Worm (Caenorhabditis elegans) whole organism, mixed stage, embryonic: ENCODE results near the gene Y14H12A.1.

Experiments used
- bed-3 ChIP-seq: fragments of 200-800 bp; sonication (Bioruptor generic); optimal IDR thresholded peaks from 3 replicates; lab custom pipeline; 2018; ENCODE audit warnings: mild to moderate bottlenecking, missing genetic modification characterization, moderate library complexity, missing compliant biosample characterization
- ceh-39 ChIP-seq: fragments of 150-350 bp; optimal IDR thresholded peaks from 2 replicates; lab custom pipeline; 2014; ENCODE audit warnings: missing biosample characterization, missing genetic modification characterization
- ceh-43 ChIP-seq: fragments of 200-800 bp; sonication (Bioruptor generic); optimal IDR thresholded peaks from 2 replicates; lab custom pipeline; 2018; ENCODE audit warnings: mild to moderate bottlenecking, missing genetic modification characterization, moderate library complexity, missing compliant biosample characterization
- ceh-83 ChIP-seq: fragments of 200-800 bp; sonication (Bioruptor generic); optimal IDR thresholded peaks from 2 replicates; lab custom pipeline; 2018; ENCODE audit warnings: mild to moderate bottlenecking, missing genetic modification characterization, missing compliant biosample characterization
- ces-1 ChIP-seq: fragments of 150-350 bp; optimal IDR thresholded peaks from 2 replicates; lab custom pipeline; 2014; ENCODE audit warnings: missing biosample characterization, missing genetic modification reagents, missing genetic modification characterization
- cnd-1 ChIP-seq: fragments of 200-800 bp; sonication (Bioruptor generic); optimal IDR thresholded peaks from 2 replicates; lab custom pipeline; 2018; ENCODE audit warnings: mild to moderate bottlenecking, missing genetic modification characterization, missing compliant biosample characterization
- elt-3 ChIP-seq: fragments of 150-350 bp; optimal IDR thresholded peaks from 2 replicates; lab custom pipeline; 2014; ENCODE audit warnings: missing biosample characterization, missing genetic modification characterization
- flh-1 ChIP-seq: fragments of 200-800 bp; sonication (Bioruptor generic); optimal IDR thresholded peaks from 2 replicates; lab custom pipeline; 2018; ENCODE audit warnings: mild to moderate bottlenecking, missing genetic modification characterization, moderate library complexity, missing compliant biosample characterization
- ham-2 ChIP-seq: fragments of 200-800 bp; sonication (Bioruptor generic); optimal IDR thresholded peaks from 2 replicates; lab custom pipeline; 2018; ENCODE audit warnings: mild to moderate bottlenecking, missing genetic modification characterization, missing compliant biosample characterization
- hlh-1 ChIP-seq: fragments of 150-350 bp; optimal IDR thresholded peaks from 2 replicates; lab custom pipeline; 2014; ENCODE audit warnings: missing biosample characterization, missing genetic modification reagents, missing genetic modification characterization
- lin-13 ChIP-seq: fragments of 150-350 bp; optimal IDR thresholded peaks from 2 replicates; lab custom pipeline; 2014; ENCODE audit warnings: missing biosample characterization, missing genetic modification characterization
- lin-32 ChIP-seq: fragments of 200-800 bp; sonication (Bioruptor generic); optimal IDR thresholded peaks from 2 replicates; lab custom pipeline; 2018; ENCODE audit warnings: mild to moderate bottlenecking, missing genetic modification characterization, missing compliant biosample characterization
- lsy-2 ChIP-seq: fragments of 150-350 bp; optimal IDR thresholded peaks from 2 replicates; lab custom pipeline; 2014; ENCODE audit warnings: missing biosample characterization, missing genetic modification characterization
- mab-5 ChIP-seq: fragments of 150-350 bp; optimal IDR thresholded peaks from 2 replicates; lab custom pipeline; 2014; ENCODE audit warnings: missing biosample characterization, missing genetic modification characterization
- mep-1 ChIP-seq: fragments of 150-350 bp; optimal IDR thresholded peaks from 2 replicates; lab custom pipeline; 2017; ENCODE audit warnings: missing biosample characterization, missing genetic modification reagents, missing genetic modification characterization, inconsistent platforms
- mls-2 ChIP-seq: sonication (generic microtip); optimal IDR thresholded peaks from 2 replicates; lab custom pipeline; 2016; ENCODE audit warnings: mild to moderate bottlenecking, missing genetic modification characterization, moderate library complexity, missing compliant biosample characterization
- nhr-2 ChIP-seq: fragments of 150-350 bp; optimal IDR thresholded peaks from 2 replicates; lab custom pipeline; 2014; ENCODE audit warnings: missing biosample characterization, missing genetic modification characterization
- nhr-237 ChIP-seq: fragments of 150-350 bp; optimal IDR thresholded peaks from 2 replicates; lab custom pipeline; 2014; ENCODE audit warnings: missing biosample characterization, missing genetic modification characterization
- nhr-76 ChIP-seq: sonication (generic microtip); optimal IDR thresholded peaks from 2 replicates; lab custom pipeline; 2017; ENCODE audit warnings: missing biosample characterization, missing genetic modification characterization
- pha-4 ChIP-seq: fragments of 150-350 bp; optimal IDR thresholded peaks from 2 replicates; lab custom pipeline; 2018; ENCODE audit warnings: missing biosample characterization, missing genetic modification reagents, missing genetic modification characterization
- snpc-4 ChIP-seq: fragments of 150-350 bp; optimal IDR thresholded peaks from 2 replicates; lab custom pipeline; 2014; ENCODE audit warnings: missing biosample characterization, missing genetic modification characterization
- sptf-1 ChIP-seq: sonication (generic microtip); optimal IDR thresholded peaks from 2 replicates; lab custom pipeline; 2017; ENCODE audit warnings: mild to moderate bottlenecking, missing genetic modification characterization, moderate library complexity, missing compliant biosample characterization
- tbx-8 ChIP-seq: fragments of 200-800 bp; sonication (Bioruptor generic); optimal IDR thresholded peaks from 2 replicates; lab custom pipeline; 2018; ENCODE audit warnings: mild to moderate bottlenecking, missing genetic modification characterization, moderate library complexity, missing compliant biosample characterization
- unc-120 ChIP-seq: sonication (generic microtip); optimal IDR thresholded peaks from 2 replicates; lab custom pipeline; 2017; ENCODE audit warnings: missing genetic modification characterization, missing compliant biosample characterization; ENCODE audit not compliant: poor library complexity, severe bottlenecking
- unc-39 ChIP-seq: fragments of 150-350 bp; optimal IDR thresholded peaks from 2 replicates; lab custom pipeline; 2014; ENCODE audit warnings: missing biosample characterization, missing genetic modification characterization
- unc-62 ChIP-seq: fragments of 150-350 bp; optimal IDR thresholded peaks from 2 replicates; lab custom pipeline; 2014; ENCODE audit warnings: missing biosample characterization, missing genetic modification reagents, missing genetic modification characterization
- zip-8 ChIP-seq: fragments of 150-350 bp; optimal IDR thresholded peaks from 2 replicates; lab custom pipeline; 2014; ENCODE audit warnings: missing biosample characterization, missing genetic modification characterization
- ztf-11 ChIP-seq: fragments of 150-350 bp; optimal IDR thresholded peaks from 2 replicates; lab custom pipeline; 2014; ENCODE audit warnings: missing biosample characterization, missing genetic modification characterization

Gene Y14H12A.1

DNA sequence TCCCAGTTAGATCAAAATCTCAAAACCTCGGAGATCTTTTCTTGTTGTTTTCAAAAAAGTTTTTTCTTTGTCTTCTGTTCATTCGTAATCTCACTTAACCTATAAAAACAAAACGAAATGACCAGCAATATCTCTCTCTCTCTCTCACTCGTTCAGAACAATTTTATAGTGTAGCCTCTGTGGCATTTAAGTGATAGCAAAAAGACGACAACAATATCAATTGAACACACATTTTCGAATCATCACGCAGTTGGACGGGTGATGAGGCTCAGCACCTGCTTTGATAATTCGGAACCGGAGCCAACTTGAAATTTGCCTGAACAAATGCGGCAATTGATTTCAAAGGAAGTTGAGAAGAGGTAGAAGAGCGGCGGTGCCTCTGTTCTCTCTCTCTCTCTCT is 40.6 kb upstream of the Y14H12A.1 start:
- TF ChIP-seq ceh-83 (GFP tag; lab: Kevin White, UChicago) (no peak), ceh-43 (GFP tag; lab: Kevin White, UChicago) (no peak), unc-39 (tag; lab: Kevin White, UChicago) (no peak), lsy-2 (tag; lab: Kevin White, UChicago) (no peak), ztf-11 (tag; lab: Kevin White, UChicago) (no peak), zip-8 (no peak), nhr-237 (tag; lab: Kevin White, UChicago) (no peak), ham-2 (no peak), sptf-1 (tag; lab: Kevin White, UChicago) (no peak), pha-4 (tag; lab: Kevin White, UChicago) (no peak), elt-3 (no peak), nhr-2 (no peak), cnd-1 (no peak), mep-1 (tag; lab: Kevin White, UChicago) (no peak)
- TF ChIP-seq, all 35 proteins: peak for 0

DNA sequence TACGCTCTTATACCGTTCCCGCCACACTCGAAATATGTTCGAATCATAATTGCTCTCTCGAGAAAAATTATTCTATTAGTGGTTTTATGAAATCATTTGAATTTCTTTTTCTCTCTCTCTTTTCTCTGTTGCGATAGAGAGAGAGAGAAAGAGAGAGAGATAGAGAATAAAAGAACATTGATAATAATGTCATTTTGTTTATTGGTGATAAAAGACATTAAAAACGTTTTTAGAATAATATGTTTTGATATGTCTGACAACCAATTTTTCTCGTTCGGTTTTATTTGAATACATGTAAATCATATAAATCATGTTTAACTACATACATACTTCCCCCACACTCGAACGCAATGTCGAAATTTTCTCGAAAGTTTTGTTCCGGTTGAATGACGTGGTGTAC is 40.0 kb upstream of the Y14H12A.1 start:
- TF ChIP-seq unc-120 (no peak), lin-13 (tag; lab: Kevin White, UChicago) (no peak), nhr-2 (no peak), tbx-8 (no peak), lin-32 (GFP tag; lab: Kevin White, UChicago) (no peak), mls-2 (tag; lab: Kevin White, UChicago) (no peak), ceh-39 (tag; lab: Kevin White, UChicago) (no peak), unc-62 (GFP tag; lab: Kevin White, UChicago) (no peak), sptf-1 (tag; lab: Kevin White, UChicago) (no peak)

DNA sequence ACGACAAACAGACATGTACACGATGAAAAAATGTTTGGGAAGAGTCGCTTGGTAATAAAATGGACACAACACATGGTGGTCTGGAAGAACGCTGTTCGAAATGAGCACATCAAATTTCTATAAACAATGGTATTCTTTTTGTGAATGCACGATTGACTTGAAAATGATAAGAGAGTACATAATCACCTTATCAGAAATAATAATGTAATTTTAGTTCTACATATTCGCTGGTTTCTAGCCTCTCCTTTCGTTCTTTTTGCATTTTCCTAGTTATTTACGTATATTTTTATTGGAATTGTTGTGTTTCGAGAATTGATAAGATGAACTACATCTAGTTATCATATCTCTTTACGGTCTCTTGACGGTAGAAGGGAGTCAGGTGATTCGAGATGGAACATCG is 39.0 kb upstream of the Y14H12A.1 start:
- no peak for TF ChIP-seq lin-13 (tag; lab: Kevin White, UChicago)
- TF ChIP-seq mab-5 (tag; lab: Kevin White, UChicago), result no peak
- no peak for TF ChIP-seq sptf-1 (tag; lab: Kevin White, UChicago)
- TF ChIP-seq bed-3, result no peak
- TF ChIP-seq cnd-1, result no peak
- TF ChIP-seq elt-3, result no peak
- no peak for TF ChIP-seq unc-120
- no peak for TF ChIP-seq ham-2

DNA sequence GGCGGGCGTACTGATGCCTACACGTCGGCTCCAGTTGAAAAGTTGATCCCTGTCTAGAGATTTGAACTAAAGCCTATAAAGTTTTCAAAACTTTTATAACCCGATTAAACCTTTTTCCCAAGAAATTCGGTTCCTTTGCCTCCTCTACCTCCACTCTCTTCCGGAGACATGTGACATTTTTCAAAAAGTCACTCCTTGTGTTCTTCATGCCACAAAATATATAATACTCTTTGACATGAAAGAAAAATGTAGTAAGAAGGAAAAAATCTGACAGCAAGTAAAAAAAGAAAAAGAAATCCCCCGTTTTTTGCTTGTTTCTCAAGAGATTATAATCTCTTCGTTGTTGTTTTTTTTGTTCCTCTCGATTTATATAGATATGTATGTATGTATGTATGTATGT is 38.2 kb upstream of the Y14H12A.1 start:
- TF ChIP-seq tbx-8 (no peak), ceh-39 (tag; lab: Kevin White, UChicago) (no peak), hlh-1 (tag; lab: Kevin White, UChicago) (no peak), nhr-76 (tag; lab: Kevin White, UChicago) (no peak), nhr-237 (tag; lab: Kevin White, UChicago) (no peak), cnd-1 (no peak), sptf-1 (tag; lab: Kevin White, UChicago) (no peak)

DNA sequence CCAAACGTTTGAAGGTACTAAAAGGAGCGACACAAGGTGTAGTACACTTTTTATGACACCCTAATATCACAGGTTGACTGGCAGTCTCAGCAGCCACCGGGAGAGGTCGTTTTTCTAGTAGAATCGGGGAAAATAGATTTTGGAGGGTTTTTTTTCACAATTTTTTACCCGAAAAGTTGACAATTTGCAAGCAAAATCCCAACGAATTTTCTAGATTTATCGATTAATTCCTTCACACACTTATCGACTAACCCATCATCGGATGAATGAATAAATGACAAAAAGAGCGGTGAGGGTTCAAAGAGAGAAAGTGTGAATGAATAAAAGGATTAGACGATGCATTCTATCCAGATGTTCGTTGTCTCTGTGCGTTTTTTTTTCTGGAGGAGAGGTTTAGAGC is 37.1 kb upstream of the Y14H12A.1 start:
- peak; percentile 35 for TF ChIP-seq ces-1 (GFP tag; lab: Kevin White, UChicago)
- TF ChIP-seq snpc-4 (tag; lab: Kevin White, UChicago), result no peak
- no peak for TF ChIP-seq bed-3
- no peak for TF ChIP-seq zip-8
- no peak for TF ChIP-seq nhr-237 (tag; lab: Kevin White, UChicago)
- no peak for TF ChIP-seq mab-5 (tag; lab: Kevin White, UChicago)
- no peak for TF ChIP-seq flh-1 (GFP tag; lab: Kevin White, UChicago)
- peak; percentile 31 for TF ChIP-seq ceh-39 (tag; lab: Kevin White, UChicago)

DNA sequence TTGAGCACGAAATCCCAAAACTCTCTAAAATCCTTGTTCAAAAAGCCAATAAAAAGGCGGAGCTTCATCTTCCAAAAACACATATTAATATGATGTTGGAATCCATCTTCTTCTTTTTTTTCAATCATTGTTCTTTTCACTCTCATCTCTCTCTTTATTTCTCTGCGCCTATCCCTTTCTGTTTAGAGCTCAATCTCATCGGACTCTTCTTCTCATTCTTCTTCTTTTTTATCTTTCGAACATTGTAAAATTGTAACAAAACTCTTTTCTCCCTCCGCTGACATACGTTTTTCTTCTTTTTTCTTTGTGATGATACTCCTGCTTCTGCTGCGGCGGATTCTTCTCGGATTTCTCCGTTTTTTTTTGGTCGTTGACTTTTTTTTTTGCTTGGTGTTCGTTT is 36.3 kb upstream of the Y14H12A.1 start:
- TF ChIP-seq nhr-2 (no peak), lin-32 (GFP tag; lab: Kevin White, UChicago) (no peak), bed-3 (no peak), ces-1 (GFP tag; lab: Kevin White, UChicago) (peak; percentile 22), tbx-8 (no peak), unc-120 (peak; percentile 54), mep-1 (tag; lab: Kevin White, UChicago) (no peak), mab-5 (tag; lab: Kevin White, UChicago) (peak; percentile 1)
- TF ChIP-seq, all 35 proteins: peak for 3
